Fruit fly (Drosophila melanogaster): ENCODE data around the gene CG4465.

The CG4465 gene

DNA sequence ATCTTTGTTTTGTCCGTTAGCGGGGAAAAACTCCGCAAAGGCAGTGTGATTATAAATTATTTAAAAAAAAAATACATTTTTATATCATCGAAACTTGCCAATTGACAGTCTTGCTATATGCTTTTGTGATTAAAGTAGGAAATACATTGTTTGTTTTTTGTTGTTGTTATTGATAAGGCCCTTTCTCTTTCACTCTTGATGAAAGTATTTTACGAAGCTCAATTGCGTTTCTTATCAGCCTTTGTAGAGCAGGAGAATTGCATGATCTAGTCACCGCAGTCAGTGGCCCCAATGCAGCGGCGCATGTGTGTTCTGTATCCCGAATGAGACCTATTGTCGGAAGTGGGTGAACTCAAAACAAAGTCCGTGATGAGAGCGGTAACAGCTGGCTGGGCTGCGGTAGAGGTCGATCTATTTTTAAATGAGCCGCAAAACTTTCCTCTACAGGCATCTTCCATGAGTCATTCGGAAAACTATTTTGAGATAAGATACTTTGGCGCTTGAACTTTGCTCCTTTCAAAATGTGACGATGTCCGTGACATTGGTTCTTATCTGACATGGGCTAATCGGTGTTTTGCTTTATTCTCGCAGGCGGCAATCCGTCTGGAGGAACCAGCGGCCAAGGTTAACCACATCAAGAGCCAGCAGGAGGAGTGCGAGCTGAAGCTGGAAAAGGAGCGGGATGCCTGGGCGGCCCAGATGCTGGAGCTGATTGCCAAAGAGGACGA is 7.2 kb downstream of the CG4465 start:
- no peak for TF ChIP-seq CG8478 (optimal IDR thresholded peaks at IDR 0.05)
- TF ChIP-seq CTCF (optimal IDR thresholded peaks at IDR 0.05), result no peak

DNA sequence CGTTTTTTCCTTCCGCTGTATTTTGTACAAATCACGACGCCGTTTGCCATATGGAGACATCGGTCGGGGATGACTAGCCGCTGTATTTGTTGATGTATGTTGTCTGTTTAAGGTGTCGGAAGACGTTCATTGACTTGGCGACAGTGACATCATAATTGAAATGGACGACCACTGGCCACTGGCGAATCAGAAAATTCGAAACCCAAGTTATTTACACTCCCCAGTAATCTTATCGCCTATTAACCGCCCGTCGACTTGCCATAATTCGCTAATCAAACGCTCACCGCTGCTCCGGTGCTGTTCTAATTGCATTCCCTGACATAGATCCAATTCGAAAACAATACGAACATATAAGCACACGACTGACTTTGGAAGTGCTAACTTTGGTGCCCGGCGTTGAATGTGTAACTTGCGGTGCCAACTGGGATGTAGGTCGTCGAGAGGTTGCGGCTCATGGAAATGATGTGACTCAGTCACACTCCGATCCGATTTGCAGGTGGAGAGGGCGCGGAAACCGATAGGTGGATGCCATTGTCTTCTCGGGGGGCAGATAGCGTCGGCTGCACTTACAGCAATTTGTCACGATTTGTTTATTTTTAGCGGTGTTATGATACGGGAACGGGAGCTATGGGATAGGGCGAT is 8.0 kb downstream of the CG4465 start:
- TF ChIP-seq CG8478 (optimal IDR thresholded peaks at IDR 0.05), result no peak
- no peak for TF ChIP-seq CTCF (optimal IDR thresholded peaks at IDR 0.05)

DNA sequence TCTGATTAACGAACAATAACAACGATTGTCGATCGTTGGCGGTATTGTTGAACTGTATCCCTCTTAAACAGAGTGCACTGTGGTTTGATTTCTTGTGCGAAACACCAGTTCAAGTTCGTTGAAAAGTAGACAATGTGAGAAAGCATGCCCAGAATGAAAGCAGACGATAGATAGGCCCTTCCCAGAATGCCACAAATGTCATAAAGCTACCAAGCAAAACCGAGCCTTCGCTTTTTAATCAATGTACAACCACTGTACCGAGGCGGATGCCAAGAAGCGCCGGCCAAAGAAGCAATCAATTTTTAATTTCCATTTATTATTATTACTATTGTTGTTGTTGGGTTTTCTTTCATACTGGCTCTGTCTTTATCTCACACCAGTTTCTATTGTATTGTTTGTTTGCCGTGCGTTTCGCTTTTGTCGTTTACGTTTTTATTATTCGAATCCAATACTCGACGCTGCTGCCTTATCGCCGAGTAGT is 8.7 kb downstream of the CG4465 start:
- TF ChIP-seq CTCF (optimal IDR thresholded peaks at IDR 0.05) (no peak), CG8478 (optimal IDR thresholded peaks at IDR 0.05) (no peak)

DNA sequence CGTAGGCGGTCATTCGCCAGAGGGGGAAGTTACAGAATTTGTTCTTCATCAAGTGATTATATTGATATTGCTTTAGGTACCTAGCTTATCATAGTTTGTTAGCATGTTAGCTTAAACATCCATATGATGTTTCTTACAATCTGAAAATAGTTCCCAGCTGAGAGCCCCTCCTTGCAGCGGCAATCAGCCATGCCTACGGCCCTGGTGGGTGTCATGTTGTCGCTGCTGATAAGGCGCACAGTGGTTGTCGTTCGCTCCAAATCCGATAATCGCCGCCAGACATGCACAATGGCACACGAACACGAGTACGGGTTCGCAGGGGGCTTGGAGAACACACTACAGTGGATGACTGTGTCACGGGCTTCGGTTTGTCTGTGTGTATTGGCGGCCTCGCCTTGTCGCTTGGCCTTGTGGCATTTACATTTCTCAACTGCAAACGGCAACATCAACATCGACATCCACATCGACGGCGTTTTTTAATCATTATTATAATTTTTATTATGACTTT is 11.7 kb downstream of the CG4465 start:
- TF ChIP-seq CG8478 (optimal IDR thresholded peaks at IDR 0.05) (no peak), CTCF (optimal IDR thresholded peaks at IDR 0.05) (no peak)

DNA sequence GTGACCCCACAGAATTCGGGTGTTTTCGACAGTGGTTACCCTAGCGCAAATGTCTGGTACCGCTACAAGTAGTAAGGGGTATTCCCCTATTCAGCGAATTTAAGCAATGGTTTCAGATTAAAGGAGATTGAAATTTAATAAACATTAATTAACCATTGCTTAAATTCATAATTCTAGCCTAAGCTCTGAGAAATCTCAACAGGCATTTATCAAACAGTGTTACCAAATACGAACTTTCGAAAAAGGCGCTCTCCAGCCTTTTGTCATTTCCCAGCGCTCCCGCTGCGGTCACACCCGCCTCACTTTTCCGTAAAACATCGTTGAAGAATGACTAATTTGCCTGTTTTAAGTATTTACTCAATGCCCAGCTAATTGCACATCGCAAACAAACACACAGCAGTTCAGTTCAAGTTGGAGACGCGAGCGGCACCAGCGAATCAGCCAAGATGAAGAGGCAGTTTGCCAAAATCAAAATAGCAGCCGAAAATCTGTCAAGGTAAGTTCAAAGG is 12.7 kb downstream of the CG4465 start, which contains the start of the genes Surf6 and RhoGAP92B:
Gene Surf6 (minus strand): TSS at position 4 of the 509 bp plus-strand sequence.
Gene RhoGAP92B (plus strand): TSS at position 300 of the 509 bp plus-strand sequence.
- peak in 1 of 2 experiments; percentile 9 for TF ChIP-seq CTCF (optimal IDR thresholded peaks at IDR 0.05)
- TF ChIP-seq CG8478 (optimal IDR thresholded peaks at IDR 0.05), result no peak

DNA sequence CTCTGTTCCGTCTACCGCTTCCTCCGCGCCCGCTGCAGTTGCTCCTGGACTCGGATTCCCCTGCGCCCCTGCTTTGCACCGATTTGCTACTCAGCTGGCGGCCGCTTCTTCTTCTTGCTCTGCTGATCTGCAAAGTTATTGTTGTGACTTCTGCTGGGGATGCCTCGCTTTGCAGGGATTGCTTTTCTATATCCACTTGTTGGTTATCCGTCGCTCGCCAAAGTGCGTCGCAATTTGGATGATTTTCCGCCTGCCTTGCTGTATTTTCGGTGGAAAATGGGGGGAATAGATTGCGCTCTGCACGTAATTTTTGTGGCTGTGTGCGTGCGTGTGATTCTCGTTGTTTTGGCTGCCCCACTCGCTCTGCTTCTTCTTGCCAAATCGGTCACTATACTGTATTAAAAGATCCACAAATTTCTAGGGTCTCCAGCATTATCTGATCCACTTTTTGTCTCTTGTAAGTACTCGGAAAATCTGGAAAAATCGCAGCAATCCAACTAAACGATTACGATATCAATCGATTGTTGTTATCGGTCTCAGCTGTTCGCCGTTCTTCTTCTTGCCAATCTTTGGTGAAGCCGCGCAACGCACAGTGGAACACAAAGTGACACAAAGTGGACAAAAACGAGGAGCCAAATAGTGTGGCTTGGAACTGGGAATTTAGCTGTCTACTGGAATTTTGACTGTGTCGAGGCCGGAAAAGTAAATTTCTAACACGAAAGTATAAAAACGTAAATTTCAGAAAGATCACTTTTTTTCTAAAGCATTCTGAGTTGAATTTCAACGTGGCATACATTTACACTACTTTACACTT is 14.5 kb downstream of the CG4465 start, which contains the start of gene ClpX:
Gene ClpX (minus strand): TSS at position 764 of the 814 bp plus-strand sequence.
- TF ChIP-seq CG8478 (optimal IDR thresholded peaks at IDR 0.05) (no peak), CTCF (optimal IDR thresholded peaks at IDR 0.05) (no peak)

DNA sequence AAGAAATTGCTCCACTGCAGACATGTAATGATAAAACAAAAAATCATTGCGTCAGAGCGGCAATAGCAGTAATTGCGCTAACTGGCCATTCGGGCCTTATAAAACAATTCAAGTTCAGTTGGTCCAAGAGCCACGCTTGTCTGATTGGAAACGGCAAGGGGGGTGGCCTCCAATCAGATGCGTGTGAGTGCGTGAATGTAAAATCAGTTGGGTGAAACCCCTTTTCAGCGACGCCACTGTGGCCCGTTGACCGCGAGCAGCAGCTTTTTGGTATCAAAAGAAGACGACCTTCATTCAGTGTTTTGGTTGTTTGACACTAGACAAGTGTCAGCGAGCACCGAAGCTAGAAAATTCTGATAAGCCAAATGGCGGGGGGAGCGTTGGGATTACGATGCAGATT is 15.3 kb downstream of the CG4465 start:
- no peak for TF ChIP-seq CTCF (optimal IDR thresholded peaks at IDR 0.05)
- no peak for TF ChIP-seq CG8478 (optimal IDR thresholded peaks at IDR 0.05)

DNA sequence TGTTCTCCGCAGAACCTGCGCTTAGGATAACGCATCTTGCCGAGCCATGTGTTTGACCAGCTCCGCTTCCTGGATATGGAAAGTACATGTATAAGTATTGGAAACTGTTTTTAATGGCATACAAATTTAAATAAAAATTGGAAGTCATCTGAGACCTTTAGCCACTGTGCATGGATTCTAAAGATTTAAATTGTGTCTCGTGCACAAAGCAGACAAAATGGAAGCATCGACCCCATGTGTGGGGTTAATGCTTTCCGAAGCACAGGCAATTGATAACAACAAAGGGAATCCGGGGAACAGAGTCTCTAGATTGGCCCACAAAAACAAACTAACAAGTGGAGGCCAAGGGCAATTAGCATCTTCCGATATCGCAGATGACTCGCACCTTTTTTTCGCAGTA is 15.9 kb downstream of the CG4465 start:
- TF ChIP-seq CG8478 (optimal IDR thresholded peaks at IDR 0.05), result no peak
- TF ChIP-seq CTCF (optimal IDR thresholded peaks at IDR 0.05), result no peak

DNA sequence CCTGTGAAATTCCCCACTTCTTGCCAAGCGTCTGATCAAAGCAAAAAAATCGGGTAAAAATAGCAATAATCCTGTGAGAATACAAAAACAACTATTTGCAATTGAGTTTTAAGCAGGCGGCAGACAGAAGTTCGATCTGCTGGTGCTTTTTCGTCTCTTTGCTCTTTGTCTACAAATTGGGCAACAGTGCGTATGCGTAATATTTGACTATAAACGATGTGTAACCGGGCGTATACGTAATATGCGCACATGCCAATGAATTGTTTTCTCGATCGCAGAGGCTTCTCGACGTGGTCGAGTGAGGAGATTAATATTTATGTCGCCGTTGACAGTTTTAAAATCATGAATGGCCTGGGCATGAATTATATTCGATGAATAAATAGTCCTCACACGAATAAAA is 22.3 kb downstream of the CG4465 start:
- TF ChIP-seq CTCF (optimal IDR thresholded peaks at IDR 0.05) (no peak), CG8478 (optimal IDR thresholded peaks at IDR 0.05) (no peak)

DNA sequence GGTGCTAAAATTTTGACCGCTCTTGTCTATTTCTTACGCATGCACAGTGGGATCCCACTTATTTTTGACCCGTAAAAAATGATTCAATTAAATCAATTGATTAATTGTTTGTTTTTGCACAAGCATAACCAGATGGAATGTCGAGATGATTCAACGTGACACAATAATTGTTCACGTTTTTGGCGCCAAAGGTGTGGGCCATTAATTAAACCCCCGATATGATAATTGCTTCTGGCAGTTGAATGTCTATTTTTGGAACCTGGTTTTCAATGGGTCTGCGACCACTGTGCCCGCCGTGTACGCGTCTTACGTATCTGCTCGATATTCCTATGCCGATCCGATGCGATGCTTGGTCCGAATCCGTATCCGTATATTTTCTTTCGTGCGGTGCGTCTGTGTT is 25.6 kb downstream of the CG4465 start:
- no peak for TF ChIP-seq CG8478 (optimal IDR thresholded peaks at IDR 0.05)

DNA sequence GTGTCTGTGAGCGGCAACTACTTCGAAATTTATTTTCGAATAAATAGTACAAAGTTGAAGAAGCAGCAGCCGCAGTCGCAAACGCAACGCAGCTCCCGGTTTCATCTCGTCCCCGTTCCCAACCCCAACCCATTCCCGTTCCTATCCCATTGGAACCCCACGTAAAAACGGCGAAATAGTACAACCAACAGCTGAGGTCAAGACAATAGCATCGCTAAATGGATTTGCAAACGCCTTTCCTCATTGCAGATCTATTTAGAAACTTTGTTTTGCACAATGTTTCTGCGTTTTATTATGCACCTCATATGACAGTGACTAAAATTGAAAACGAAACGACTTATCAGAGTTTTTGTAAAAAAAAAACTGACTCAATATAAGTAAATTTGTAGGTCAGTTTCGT is 26.3 kb downstream of the CG4465 start:
- TF ChIP-seq CG8478 (optimal IDR thresholded peaks at IDR 0.05), result no peak
- TF ChIP-seq CTCF (optimal IDR thresholded peaks at IDR 0.05), result no peak

DNA sequence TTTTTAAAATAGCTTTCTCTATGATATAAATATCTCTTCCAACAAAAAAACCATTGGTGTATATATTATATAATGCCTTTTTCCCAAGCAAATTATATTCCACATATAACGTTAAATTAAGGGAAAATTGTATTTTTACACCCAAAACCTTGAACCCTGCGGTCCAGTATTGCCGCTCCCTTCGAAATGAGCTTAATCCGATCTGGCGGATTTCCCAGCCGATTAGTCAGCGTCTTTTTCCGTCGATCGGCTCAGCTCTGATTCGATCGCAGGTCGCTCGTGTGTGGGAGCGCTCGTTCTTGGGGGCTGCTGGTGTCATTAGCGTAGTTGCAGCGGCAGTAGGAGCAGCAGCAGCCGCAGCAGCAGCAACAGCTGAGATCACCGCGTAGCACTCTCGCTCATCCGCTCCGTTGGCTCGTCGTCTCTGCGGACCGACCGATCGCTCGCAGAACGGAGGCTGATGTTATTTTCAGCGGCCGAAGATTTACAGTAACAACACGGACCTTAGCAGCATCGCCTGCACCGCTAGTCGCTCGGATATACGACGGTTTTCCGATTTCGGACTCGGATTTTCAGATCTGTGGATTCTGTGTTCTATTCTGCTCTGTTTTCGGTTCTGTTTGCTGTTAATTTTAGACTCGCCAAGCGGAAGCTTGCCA is 27.2 kb downstream of the CG4465 start, which contains the start of gene CG4733:
Gene CG4733 (plus strand): TSS at position 350 of the 659 bp plus-strand sequence.
- TF ChIP-seq CTCF (optimal IDR thresholded peaks at IDR 0.05) (no peak), CG8478 (optimal IDR thresholded peaks at IDR 0.05) (no peak)

DNA sequence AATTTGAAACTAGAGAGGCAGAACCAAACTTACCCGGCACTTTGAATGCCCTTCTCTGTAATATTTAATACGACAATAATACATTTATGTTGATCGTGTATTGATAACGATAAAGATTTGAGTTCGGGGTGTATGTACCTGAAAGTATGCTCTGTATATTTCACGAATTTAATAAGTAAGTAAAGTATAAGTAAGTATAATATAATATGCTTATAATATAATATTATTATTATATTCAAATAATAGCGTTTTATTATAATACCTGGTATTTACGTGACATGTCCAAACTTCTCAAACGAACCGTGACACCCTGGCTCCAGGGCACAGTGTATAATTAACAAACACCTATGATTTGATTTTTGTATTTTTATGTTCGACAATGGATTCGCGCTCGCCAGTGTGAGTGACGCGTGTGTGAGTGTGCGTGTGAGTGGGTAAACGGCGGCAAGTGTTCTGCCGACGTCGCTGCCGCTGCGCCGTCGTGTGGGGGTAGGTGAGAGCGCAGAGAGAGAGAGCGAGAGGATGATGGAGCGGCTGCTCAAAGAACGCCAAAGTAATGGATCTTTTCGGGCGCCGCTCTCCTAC is 27.9 kb downstream of the CG4465 start:
- TF ChIP-seq CG8478 (optimal IDR thresholded peaks at IDR 0.05), result no peak

DNA sequence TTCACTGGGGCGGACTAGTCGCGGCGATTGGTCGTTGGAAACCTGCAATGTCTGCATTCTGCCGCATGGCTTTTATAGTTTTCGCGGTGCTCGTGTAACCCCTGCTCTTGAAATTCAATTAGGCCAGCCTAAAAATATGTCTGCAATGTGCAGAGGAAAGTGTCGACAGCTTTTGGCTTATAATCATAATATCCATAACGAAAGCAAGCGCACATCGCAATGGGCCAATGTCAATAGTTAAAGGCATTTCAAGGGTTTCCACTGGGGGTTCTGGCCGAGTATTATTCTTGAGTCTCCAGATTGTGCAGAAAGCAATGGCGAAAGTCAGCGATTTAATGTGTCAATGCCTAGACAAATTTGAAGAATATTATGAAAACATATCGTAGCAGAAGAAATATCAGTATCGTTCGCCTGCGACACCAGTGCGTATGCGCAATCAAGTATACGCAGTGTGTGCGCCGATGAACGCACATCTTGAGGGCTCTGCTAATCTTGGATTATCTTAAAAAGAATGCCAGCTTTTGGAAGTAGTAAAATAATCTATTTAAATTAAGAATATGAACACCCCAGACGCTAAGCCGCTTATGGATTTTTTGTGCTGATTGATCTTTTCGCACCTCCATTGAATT is 29.4 kb downstream of the CG4465 start, which contains the start of gene ninaE:
Gene ninaE (minus strand): TSS at position 51 of the 629 bp plus-strand sequence.
- TF ChIP-seq CG8478 (optimal IDR thresholded peaks at IDR 0.05), result no peak
- no peak for TF ChIP-seq CTCF (optimal IDR thresholded peaks at IDR 0.05)

Measured in S2 (cell line).